Worm (Caenorhabditis elegans): ENCODE measurements around the gene pept-2.

Gene pept-2

DNA sequence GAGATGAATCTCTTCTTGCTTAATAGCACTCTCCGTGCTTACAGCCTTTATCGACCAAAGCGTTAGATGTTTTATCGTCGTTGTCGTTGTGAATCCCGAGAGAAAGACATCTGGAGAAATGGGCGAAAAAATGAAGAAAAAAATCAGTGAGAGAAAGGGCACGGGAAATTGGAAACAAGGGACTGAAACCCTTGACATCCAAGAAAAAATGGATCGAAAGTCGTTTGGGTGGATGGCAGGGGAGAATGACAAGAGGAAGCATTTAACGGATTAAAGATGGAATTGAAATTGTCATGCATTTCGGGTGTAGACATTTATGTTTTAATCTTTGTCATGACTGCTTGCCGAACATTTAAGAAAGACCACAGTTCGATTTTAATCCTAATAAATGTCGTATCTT, 16.6 kb upstream of the pept-2 start, which contains the start of gene inpp-1:
Gene inpp-1 (minus strand): TSS at position 101 of the 400 bp plus-strand sequence.
- TF ChIP-seq Y56A3A.18 (GFP tag; IDR thresholded peaks at IDR 0.05), result no peak
- no peak for TF ChIP-seq die-1 (tag; optimal IDR thresholded peaks at IDR 0.05)
- no peak for TF ChIP-seq unc-62 (GFP tag; optimal IDR thresholded peaks at IDR 0.05)
- TF ChIP-seq nhr-27 (tag; optimal IDR thresholded peaks at IDR 0.05), result no peak
- no peak for TF ChIP-seq snpc-1.1 (tag; optimal IDR thresholded peaks at IDR 0.05; ENCODE audit: insufficient read depth)
- TF ChIP-seq ceh-100 (GFP tag; IDR thresholded peaks at IDR 0.05), result no peak
- TF ChIP-seq dox-1 (GFP tag; IDR thresholded peaks at IDR 0.05), result no peak
- TF ChIP-seq tbp1 (GFP tag; optimal IDR thresholded peaks at IDR 0.05), result no peak
- TF ChIP-seq F52B5.7 (tag; optimal IDR thresholded peaks at IDR 0.05), result no peak
- no peak for TF ChIP-seq sdz-38 (tag; optimal IDR thresholded peaks at IDR 0.05)
- TF ChIP-seq ceh-27 (GFP tag; optimal IDR thresholded peaks at IDR 0.05), result no peak
- no peak for TF ChIP-seq madf-6 (GFP tag; IDR thresholded peaks at IDR 0.05)
- TF ChIP-seq hmg-1.2 (GFP tag; IDR thresholded peaks at IDR 0.05), result no peak
- no peak for TF ChIP-seq let-526 (GFP tag; IDR thresholded peaks at IDR 0.05)
- no peak for TF ChIP-seq egl-44 (GFP tag; IDR thresholded peaks at IDR 0.05)

DNA sequence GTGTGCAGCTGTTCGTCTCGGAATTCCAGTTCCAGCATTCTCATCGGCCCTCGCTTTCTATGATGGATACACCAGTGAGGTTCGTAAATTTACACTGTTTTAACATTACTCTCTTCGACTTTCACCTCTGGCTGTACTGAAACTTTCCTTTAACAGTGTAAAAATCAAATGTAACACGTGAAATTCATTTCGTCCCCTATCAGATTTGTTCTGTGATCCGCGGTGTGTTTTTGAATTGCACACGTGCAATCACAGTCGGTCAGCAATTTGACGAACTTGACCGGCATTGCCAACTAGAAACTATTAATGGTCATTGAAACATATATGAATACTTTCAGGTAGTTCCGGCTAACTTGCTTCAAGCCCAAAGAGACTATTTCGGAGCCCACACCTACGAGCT, 13.4 kb upstream of the pept-2 start:
- TF ChIP-seq snpc-4 (GFP tag; optimal IDR thresholded peaks at IDR 0.05), result no peak
- no peak for TF ChIP-seq snpc-4 (tag; optimal IDR thresholded peaks at IDR 0.05)
- peak; percentile 27 for TF ChIP-seq F57A8.1 (GFP tag; optimal IDR thresholded peaks at IDR 0.05)
- TF ChIP-seq let-607 (tag; optimal IDR thresholded peaks at IDR 0.05), result no peak
- no peak for TF ChIP-seq sea-2 (GFP tag; IDR thresholded peaks at IDR 0.05)
- TF ChIP-seq lir-1 (GFP tag; conservative IDR thresholded peaks at IDR 0.05), result no peak
- TF ChIP-seq madf-6 (GFP tag; IDR thresholded peaks at IDR 0.05), result peak; percentile 10; the same call in 1 of the 2 replicates

DNA sequence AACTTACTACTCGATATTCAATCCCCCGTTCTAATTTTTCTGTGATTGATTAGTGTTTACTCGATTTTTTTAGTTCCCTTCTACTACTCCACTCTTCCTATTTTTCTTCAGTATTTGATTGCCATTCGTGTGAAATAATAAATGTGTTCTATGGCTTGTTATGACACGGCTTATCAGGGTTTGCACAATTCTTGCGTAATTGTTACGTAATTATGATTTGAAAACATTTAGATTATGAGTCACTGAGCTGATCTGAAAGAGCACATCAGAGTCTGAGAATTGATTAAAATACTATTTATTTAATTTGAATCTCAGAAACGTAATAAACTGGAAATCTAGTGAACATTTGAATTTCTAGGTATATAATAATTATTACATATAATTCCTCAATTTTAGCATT, 12.9 kb upstream of the pept-2 start:
- TF ChIP-seq snpc-3.4 (tag; optimal IDR thresholded peaks at IDR 0.05) (no peak), nfya-2 (GFP tag; IDR thresholded peaks at IDR 0.05) (no peak), F57C9.4 (tag; optimal IDR thresholded peaks at IDR 0.05) (no peak), T07F8.4 (tag; optimal IDR thresholded peaks at IDR 0.05) (no peak), lin-35 (GFP tag; optimal IDR thresholded peaks at IDR 0.05) (no peak), madf-3 (GFP tag; IDR thresholded peaks at IDR 0.05) (no peak), ceh-100 (GFP tag; IDR thresholded peaks at IDR 0.05) (no peak), zim-3 (tag; optimal IDR thresholded peaks at IDR 0.05) (no peak), ekl-4 (GFP tag; IDR thresholded peaks at IDR 0.05) (no peak), nfyb-1 (GFP tag; IDR thresholded peaks at IDR 0.05) (no peak), die-1 (tag; optimal IDR thresholded peaks at IDR 0.05) (no peak), nhr-179 (tag; optimal IDR thresholded peaks at IDR 0.05) (no peak)

DNA sequence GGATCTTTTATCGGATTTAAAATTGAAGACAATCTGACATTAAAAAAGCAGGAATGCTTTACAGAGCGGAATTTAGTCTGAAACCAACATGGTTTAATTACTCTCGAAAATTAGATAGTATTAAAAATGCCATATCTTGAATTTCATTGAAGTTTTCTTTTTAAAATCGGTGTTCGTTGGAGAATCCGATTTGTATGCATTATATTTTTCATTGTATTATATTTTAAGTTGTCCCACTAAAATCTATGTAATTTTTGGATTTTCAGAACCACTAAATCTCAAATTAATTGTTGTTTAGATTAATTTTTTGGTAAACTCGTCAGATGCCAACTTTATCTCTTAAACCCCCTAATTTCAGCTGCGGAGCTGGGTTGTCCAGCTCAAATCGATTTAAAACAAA, 11.9 kb upstream of the pept-2 start:
- no peak for TF ChIP-seq attf-6 (GFP tag; IDR thresholded peaks at IDR 0.05)
- TF ChIP-seq zfh-2 (GFP tag; conservative IDR thresholded peaks at IDR 0.05), result no peak
- peak; percentile 6 for TF ChIP-seq ZK185.1 (tag; optimal IDR thresholded peaks at IDR 0.05; ENCODE audit: poor library complexity, severe bottlenecking)
- TF ChIP-seq Y79H2A.3 (GFP tag; conservative IDR thresholded peaks at IDR 0.05), result no peak
- no peak for TF ChIP-seq F23B12.7 (tag; optimal IDR thresholded peaks at IDR 0.05; ENCODE audit: insufficient read depth)
- no peak for TF ChIP-seq Y53G8AR.9 (GFP tag; conservative IDR thresholded peaks at IDR 0.05)
- no peak for TF ChIP-seq repo-1 (tag; optimal IDR thresholded peaks at IDR 0.05)
- TF ChIP-seq nfyb-1 (GFP tag; IDR thresholded peaks at IDR 0.05), result peak; percentile 21; the same call in 1 of the 2 replicates
- TF ChIP-seq ztf-26 (tag; optimal IDR thresholded peaks at IDR 0.05), result peak; percentile 11
- TF ChIP-seq unc-130 (GFP tag; optimal IDR thresholded peaks at IDR 0.05), result no peak
- no peak for TF ChIP-seq nhr-90 (tag; optimal IDR thresholded peaks at IDR 0.05)
- no peak for TF ChIP-seq ztf-18 (tag; optimal IDR thresholded peaks at IDR 0.05)
- TF ChIP-seq hlh-26 (GFP tag; conservative IDR thresholded peaks at IDR 0.05), result no peak
- no peak for TF ChIP-seq F39B2.1 (GFP tag; IDR thresholded peaks at IDR 0.05)
- TF ChIP-seq Y67H2A.10 (GFP tag; conservative IDR thresholded peaks at IDR 0.05), result no peak
